Worm (Caenorhabditis elegans): ENCODE results near the gene fox-1.

- no peak for TF ChIP-seq dsc-1 (tag; optimal IDR thresholded peaks at IDR 0.05)
- no peak for TF ChIP-seq nhr-237 (tag; optimal IDR thresholded peaks at IDR 0.05)
- TF ChIP-seq dpl-1 (GFP tag; optimal IDR thresholded peaks at IDR 0.05) = no peak
- no peak for TF ChIP-seq unc-86 (tag; optimal IDR thresholded peaks at IDR 0.05)
- TF ChIP-seq lin-39 (tag; optimal IDR thresholded peaks at IDR 0.05) = no peak
- no peak for TF ChIP-seq efl-1 (optimal IDR thresholded peaks at IDR 0.05)
- no peak for TF ChIP-seq efl-1 (GFP tag; optimal IDR thresholded peaks at IDR 0.05 in 1 of 2)
- no peak for TF ChIP-seq nhr-85 (tag)
- TF ChIP-seq mep-1 (tag; optimal IDR thresholded peaks at IDR 0.05) = no peak
- no peak for TF ChIP-seq lin-15B (tag; optimal IDR thresholded peaks at IDR 0.05)
- TF ChIP-seq snpc-4 (tag; optimal IDR thresholded peaks at IDR 0.05) = no peak
- TF ChIP-seq ama-1 (optimal IDR thresholded peaks at IDR 0.05) = no peak
- no peak for TF ChIP-seq unc-62 (GFP tag; optimal IDR thresholded peaks at IDR 0.05)
Observed at ce11 chrX:2482622-2483021, 22.9 kb upstream of the fox-1 start, which contains the start of gene K02E10.6.

All from whole organism, L1 larva.